Worm (Caenorhabditis elegans): ENCODE results near the gene cutl-2.

DNA sequence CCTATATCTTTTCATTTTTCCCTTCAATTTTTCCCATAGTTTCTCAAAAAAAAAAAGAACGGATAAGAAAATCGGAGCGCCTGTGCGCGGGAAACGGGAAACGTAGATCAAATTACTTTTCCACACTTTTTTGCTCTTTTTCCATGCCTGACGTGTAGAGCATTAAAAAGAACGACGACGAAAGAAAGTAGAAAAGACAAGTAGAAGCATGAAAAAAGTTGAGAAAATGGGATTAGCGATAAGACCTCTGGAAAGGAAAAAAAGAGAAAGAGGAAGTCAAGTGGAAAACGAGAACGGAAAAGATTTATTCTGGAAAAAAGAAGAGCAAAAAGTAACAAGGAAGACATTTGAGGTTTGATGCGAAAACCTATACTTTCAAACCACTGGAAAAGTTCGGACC is 4.0 kb upstream of the cutl-2 start:
- TF ChIP-seq him-1 (tag; optimal IDR thresholded peaks at IDR 0.05) (no peak), dao-5 (tag; optimal IDR thresholded peaks at IDR 0.05) (no peak)

Measured in whole organism, L4/young adult.